Worm (Caenorhabditis elegans): ENCODE data around the gene T25B2.3.

T25B2.3 gene

DNA sequence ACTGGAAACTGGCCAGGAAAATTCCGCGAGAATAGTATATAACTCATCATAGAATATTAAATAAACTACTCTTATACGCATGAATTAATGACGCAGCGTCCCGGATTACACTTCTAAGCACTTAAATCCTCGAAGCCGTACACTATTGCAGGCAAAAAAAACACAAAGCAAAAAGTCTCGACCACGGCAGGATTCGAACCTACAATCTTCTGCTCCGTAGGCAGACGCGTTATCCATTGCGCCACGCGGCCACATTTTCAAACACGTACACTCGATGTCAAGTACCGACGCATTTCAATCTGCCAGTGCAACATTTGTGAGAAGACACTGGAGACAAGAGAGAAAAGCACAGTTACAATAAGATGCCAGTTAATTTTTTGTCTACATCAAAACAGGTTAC lies 44.0 kb downstream of the T25B2.3 start (continued):
- no peak for TF ChIP-seq fos-1 (tag; optimal IDR thresholded peaks at IDR 0.05)
- TF ChIP-seq fkh-10 (GFP tag; optimal IDR thresholded peaks at IDR 0.05) = no peak
- no peak for TF ChIP-seq unc-39 (tag; optimal IDR thresholded peaks at IDR 0.05)
- TF ChIP-seq duxl-1 (tag; optimal IDR thresholded peaks at IDR 0.05; ENCODE audit: poor library complexity) = peak; percentile 68
- no peak for TF ChIP-seq zip-2 (tag; optimal IDR thresholded peaks at IDR 0.05)
- peak; percentile 26 for TF ChIP-seq spr-1 (tag; optimal IDR thresholded peaks at IDR 0.05)
- peak; percentile 31 for TF ChIP-seq dve-1 (tag; optimal IDR thresholded peaks at IDR 0.05; ENCODE audit: insufficient read depth)
- peak; percentile 55 for TF ChIP-seq hlh-11 (tag; optimal IDR thresholded peaks at IDR 0.05)
- peak; percentile 87 for TF ChIP-seq egl-43 (GFP tag; IDR thresholded peaks at IDR 0.05)
- peak; percentile 64 for TF ChIP-seq nhr-48 (tag; optimal IDR thresholded peaks at IDR 0.05)
- peak; percentile 83 for TF ChIP-seq lim-7 (GFP tag; IDR thresholded peaks at IDR 0.05)
- peak; percentile 3 for TF ChIP-seq F49E8.2 (tag; optimal IDR thresholded peaks at IDR 0.05; ENCODE audit: borderline replicate concordance)
- peak; percentile 80 for TF ChIP-seq mes-2 (tag; optimal IDR thresholded peaks at IDR 0.05; ENCODE audit: poor library complexity, severe bottlenecking)
- no peak for TF ChIP-seq aly-2 (tag; optimal IDR thresholded peaks at IDR 0.05)
- no peak for TF ChIP-seq dpl-1 (GFP tag; optimal IDR thresholded peaks at IDR 0.05)
- peak; percentile 56 for TF ChIP-seq madf-9 (GFP tag; conservative IDR thresholded peaks at IDR 0.05)
- peak in 1 of 2 experiments; percentile 37 for TF ChIP-seq lsy-2 (tag; optimal IDR thresholded peaks at IDR 0.05)
- peak; percentile 74; the same call in 1 of the 2 replicates for TF ChIP-seq nhr-41 (GFP tag; IDR thresholded peaks at IDR 0.05)
- no peak for TF ChIP-seq jun-1 (tag; optimal IDR thresholded peaks at IDR 0.05)
- peak; percentile 62; the same call in 1 of the 2 replicates for TF ChIP-seq F44E2.7 (GFP tag; IDR thresholded peaks at IDR 0.05)
- TF ChIP-seq ceh-20 (GFP tag; IDR thresholded peaks at IDR 0.05) = peak; percentile 57; the same call in 1 of the 2 replicates
- peak; percentile 89 for TF ChIP-seq vab-7 (GFP tag; IDR thresholded peaks at IDR 0.05)
- TF ChIP-seq lin-15B (tag; optimal IDR thresholded peaks at IDR 0.05) = no peak
- TF ChIP-seq F37D6.2 (tag; optimal IDR thresholded peaks at IDR 0.05) = no peak
- TF ChIP-seq T26A8.4 (GFP tag; IDR thresholded peaks at IDR 0.05) = peak; percentile 75
- no peak for TF ChIP-seq zag-1 (tag; optimal IDR thresholded peaks at IDR 0.05)
- no peak for TF ChIP-seq nhr-28 (tag; optimal IDR thresholded peaks at IDR 0.05)
- TF ChIP-seq tag-97 (GFP tag; IDR thresholded peaks at IDR 0.05) = no peak
- TF ChIP-seq dmd-9 (GFP tag; IDR thresholded peaks at IDR 0.05) = no peak
- TF ChIP-seq ctbp-1 (GFP tag; IDR thresholded peaks at IDR 0.05) = peak; percentile 61
- TF ChIP-seq mxl-2 (GFP tag; conservative IDR thresholded peaks at IDR 0.05) = no peak
- TF ChIP-seq daf-16 (GFP tag; optimal IDR thresholded peaks at IDR 0.05) = peak; percentile 31 to 64
- no peak for TF ChIP-seq daf-16 (tag; optimal IDR thresholded peaks at IDR 0.05)
- TF ChIP-seq dmd-8 (GFP tag; IDR thresholded peaks at IDR 0.05) = 0 out of 2 replicates have a peak, but pooled peaks have one; percentile 63
- TF ChIP-seq dmd-6 (GFP tag; IDR thresholded peaks at IDR 0.05) = peak; percentile 34; the same call in 1 of the 2 replicates
- peak; percentile 57; the same call in 1 of the 2 replicates for TF ChIP-seq Y105C5A.15 (GFP tag; IDR thresholded peaks at IDR 0.05)

DNA sequence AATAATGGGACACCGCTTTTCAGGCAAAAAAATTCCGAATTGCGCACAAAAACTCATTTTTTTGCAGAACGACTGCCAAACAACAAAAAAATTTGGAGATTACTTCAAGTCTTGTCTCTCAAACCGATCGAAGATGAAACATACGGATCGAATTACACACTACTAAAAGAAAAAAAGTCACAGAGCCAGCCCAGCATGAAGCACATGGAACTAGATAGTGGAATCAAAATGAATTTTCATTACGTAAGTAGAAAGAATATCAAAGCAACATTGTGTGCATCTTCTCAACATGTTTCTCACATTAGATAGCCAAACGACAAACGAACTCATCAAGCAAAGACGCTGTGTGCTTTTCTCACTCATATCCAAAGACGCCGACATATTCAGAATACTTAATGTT lies 45.2 kb downstream of the T25B2.3 start:
- TF ChIP-seq hif-1 (tag; optimal IDR thresholded peaks at IDR 0.05) = no peak
- TF ChIP-seq aha-1 (tag) = no peak
- no peak for TF ChIP-seq nhr-25 (tag; optimal IDR thresholded peaks at IDR 0.05; ENCODE audit: borderline replicate concordance, insufficient read depth)
- no peak for TF ChIP-seq lim-7 (GFP tag; IDR thresholded peaks at IDR 0.05)
- TF ChIP-seq nhr-11 (tag; optimal IDR thresholded peaks at IDR 0.05) = no peak
- no peak for TF ChIP-seq ztf-7 (tag; optimal IDR thresholded peaks at IDR 0.05)
- no peak for TF ChIP-seq mes-2 (tag; optimal IDR thresholded peaks at IDR 0.05; ENCODE audit: poor library complexity, severe bottlenecking)
- no peak for TF ChIP-seq D1046.2 (GFP tag; IDR thresholded peaks at IDR 0.05)
- TF ChIP-seq tag-97 (GFP tag; IDR thresholded peaks at IDR 0.05) = no peak
- TF ChIP-seq lsy-2 (tag; optimal IDR thresholded peaks at IDR 0.05) = no peak
- TF ChIP-seq mxl-2 (GFP tag; conservative IDR thresholded peaks at IDR 0.05) = no peak

Measured in whole organism, L4 larva.